Worm (Caenorhabditis elegans): Measurements from ENCODE around the gene str-33.

str-33 gene

DNA sequence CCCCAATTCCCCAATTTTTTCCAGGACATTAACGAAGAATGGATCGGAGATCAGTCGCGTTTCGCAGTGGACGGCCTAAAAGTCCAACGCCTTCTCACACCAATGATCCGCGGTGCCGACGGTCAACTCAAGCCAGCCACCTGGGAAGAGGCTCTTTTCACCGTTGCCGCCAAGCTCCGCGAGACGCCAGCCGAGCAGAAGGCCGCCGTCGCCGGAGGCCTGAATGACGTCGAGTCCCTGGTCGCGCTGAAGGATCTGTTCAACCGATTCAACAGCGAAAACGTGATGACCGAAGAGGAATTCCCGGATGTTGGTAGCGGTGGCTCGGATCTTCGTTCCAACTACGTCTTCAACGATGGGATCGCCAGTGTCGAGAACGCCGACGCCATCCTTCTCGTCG is 25.5 kb upstream of the str-33 start:
- 0 out of 2 replicates have a peak, but pooled peaks have one; percentile 10 for TF ChIP-seq mcd-1 (GFP tag; IDR thresholded peaks at IDR 0.05)
- no peak for TF ChIP-seq ccch-3 (GFP tag; optimal IDR thresholded peaks at IDR 0.05)
- TF ChIP-seq zfh-2 (GFP tag; conservative IDR thresholded peaks at IDR 0.05), result peak; percentile 73
- no peak for TF ChIP-seq fkh-3 (tag; optimal IDR thresholded peaks at IDR 0.05)
- no peak for TF ChIP-seq ztf-22 (GFP tag; optimal IDR thresholded peaks at IDR 0.05)
- TF ChIP-seq ztf-3 (GFP tag; optimal IDR thresholded peaks at IDR 0.05), result no peak
- no peak for TF ChIP-seq bed-2 (GFP tag; IDR thresholded peaks at IDR 0.05)
- TF ChIP-seq Y79H2A.3 (GFP tag; conservative IDR thresholded peaks at IDR 0.05), result no peak
- TF ChIP-seq madf-3 (GFP tag; IDR thresholded peaks at IDR 0.05), result 0 out of 2 replicates have a peak, but pooled peaks have one; percentile 9

DNA sequence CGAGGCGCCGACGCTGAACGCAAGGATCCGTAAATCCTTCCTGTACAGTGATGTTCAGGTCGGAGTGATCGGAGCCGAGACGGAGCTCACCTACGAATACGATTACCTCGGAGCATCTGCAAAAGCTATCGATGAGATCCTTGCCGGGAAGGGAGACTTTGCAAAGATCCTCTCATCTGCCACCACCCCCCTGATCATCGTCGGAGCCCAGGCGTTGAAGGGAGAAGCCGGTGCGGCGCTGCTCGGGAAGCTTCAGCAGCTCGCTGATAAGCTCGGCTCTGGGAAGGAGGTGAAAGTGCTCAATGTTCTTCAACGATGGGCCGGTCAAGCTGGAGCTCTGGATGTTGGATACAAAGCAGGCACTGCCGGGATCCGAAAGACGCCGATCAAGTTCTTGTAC is 25.0 kb upstream of the str-33 start:
- TF ChIP-seq egrh-3 (GFP tag; IDR thresholded peaks at IDR 0.05) (peak; percentile 71; the same call in 1 of the 2 replicates), K11D2.4 (GFP tag; IDR thresholded peaks at IDR 0.05) (no peak), ZK185.1 (tag; optimal IDR thresholded peaks at IDR 0.05; ENCODE audit: poor library complexity, severe bottlenecking) (no peak), zim-3 (tag; optimal IDR thresholded peaks at IDR 0.05) (no peak), ztf-25 (GFP tag; IDR thresholded peaks at IDR 0.05) (0 out of 2 replicates have a peak, but pooled peaks have one; percentile 3), Y79H2A.3 (GFP tag; conservative IDR thresholded peaks at IDR 0.05) (no peak), unc-62 (GFP tag; optimal IDR thresholded peaks at IDR 0.05) (no peak), egl-18 (GFP tag; IDR thresholded peaks at IDR 0.05) (no peak), T07F8.4 (tag; optimal IDR thresholded peaks at IDR 0.05) (no peak), ztf-26 (tag; optimal IDR thresholded peaks at IDR 0.05) (no peak), nhr-27 (tag; optimal IDR thresholded peaks at IDR 0.05) (no peak), bed-1 (GFP tag; IDR thresholded peaks at IDR 0.05) (no peak), tbp1 (GFP tag; optimal IDR thresholded peaks at IDR 0.05) (no peak), hmg-20 (GFP tag; IDR thresholded peaks at IDR 0.05) (no peak), lin-40 (tag; optimal IDR thresholded peaks at IDR 0.05) (no peak), lin-35 (GFP tag; optimal IDR thresholded peaks at IDR 0.05) (no peak), C17E4.6 (GFP tag; IDR thresholded peaks at IDR 0.05) (no peak), attf-3 (GFP tag; conservative IDR thresholded peaks at IDR 0.05) (no peak), B0336.3 (GFP tag; IDR thresholded peaks at IDR 0.05) (peak; percentile 47; the same call in 1 of the 2 replicates), athp-1 (tag; optimal IDR thresholded peaks at IDR 0.05) (no peak), zfh-2 (GFP tag; conservative IDR thresholded peaks at IDR 0.05) (peak; percentile 53; the same call in 1 of the 2 replicates)

DNA sequence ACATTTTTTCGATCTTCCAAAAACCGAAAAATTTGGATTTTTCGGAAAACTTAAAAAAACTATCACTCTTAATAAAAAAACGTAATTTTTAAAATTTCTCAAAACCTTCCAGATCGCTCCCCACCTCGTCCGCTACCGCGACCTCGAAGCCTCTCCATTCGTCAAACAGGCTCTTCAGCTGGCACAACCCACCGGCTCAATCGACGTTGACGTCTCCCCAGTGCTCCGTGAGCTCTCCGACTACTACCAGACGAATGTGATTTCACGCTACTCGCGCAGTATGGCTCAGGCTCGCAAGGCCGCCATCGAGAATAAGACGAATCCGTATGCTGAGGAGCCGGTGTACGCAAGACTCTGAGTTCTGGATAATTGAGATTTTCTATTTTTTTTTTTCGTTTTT is 22.0 kb upstream of the str-33 start:
- no peak for TF ChIP-seq mes-4 (tag; optimal IDR thresholded peaks at IDR 0.05)
- TF ChIP-seq madf-8 (GFP tag; conservative IDR thresholded peaks at IDR 0.05), result no peak
- no peak for TF ChIP-seq F57A8.1 (GFP tag; optimal IDR thresholded peaks at IDR 0.05)
- TF ChIP-seq B0035.1 (tag; optimal IDR thresholded peaks at IDR 0.05), result no peak
- TF ChIP-seq snpc-1.3 (tag; optimal IDR thresholded peaks at IDR 0.05; ENCODE audit: insufficient read depth), result no peak
- no peak for TF ChIP-seq attf-3 (GFP tag; conservative IDR thresholded peaks at IDR 0.05)
- no peak for TF ChIP-seq let-526 (GFP tag; IDR thresholded peaks at IDR 0.05)
- no peak for TF ChIP-seq dpff-1 (tag; optimal IDR thresholded peaks at IDR 0.05)
- TF ChIP-seq unc-130 (GFP tag; optimal IDR thresholded peaks at IDR 0.05), result no peak
- no peak for TF ChIP-seq pha-4 (tag; optimal IDR thresholded peaks at IDR 0.05)
- TF ChIP-seq snpc-3.4 (tag; optimal IDR thresholded peaks at IDR 0.05), result no peak
- no peak for TF ChIP-seq ztf-22 (GFP tag; optimal IDR thresholded peaks at IDR 0.05)
- no peak for TF ChIP-seq fkh-3 (tag; optimal IDR thresholded peaks at IDR 0.05)
- no peak for TF ChIP-seq unc-62 (GFP tag; optimal IDR thresholded peaks at IDR 0.05)
- no peak for TF ChIP-seq T07F8.4 (tag; optimal IDR thresholded peaks at IDR 0.05)
- TF ChIP-seq athp-1 (tag; optimal IDR thresholded peaks at IDR 0.05), result no peak
- TF ChIP-seq nhr-27 (tag; optimal IDR thresholded peaks at IDR 0.05), result no peak
- no peak for TF ChIP-seq ekl-4 (GFP tag; IDR thresholded peaks at IDR 0.05)
- TF ChIP-seq ceh-91 (GFP tag; IDR thresholded peaks at IDR 0.05), result no peak
